Fruit fly (Drosophila melanogaster) whole organism, wandering third instar larva: ENCODE data around the gene wls.

ENCODE experiments used
- Sp1 ChIP-seq: fragments of 200-800 bp; sonication (Bioruptor generic); optimal IDR thresholded peaks from 3 replicates; lab custom pipeline; 2019; ENCODE audit warnings: missing biosample characterization, mild to moderate bottlenecking, missing genetic modification characterization, moderate library complexity
- Vsx2 ChIP-seq: fragments of 200-300, 225-300 bp; sonication (Bioruptor generic); optimal IDR thresholded peaks from 2 replicates; lab custom pipeline; 2018; ENCODE audit warnings: missing biosample characterization, missing genetic modification characterization; ENCODE audit not compliant: partially characterized antibody
- dl ChIP-seq, 2 experiments: fragments of 175-275, 200-275 bp in 1 of 2; fragments of 200-275 bp in 1 of 2; sonication (Bioruptor generic); optimal IDR thresholded peaks; lab custom pipeline; 2018; ENCODE audit warnings: mild to moderate bottlenecking in 2 of 2, missing biosample characterization in 2 of 2, missing genetic modification characterization in 2 of 2, moderate library complexity in 2 of 2; ENCODE audit not compliant: partially characterized antibody in 2 of 2, insufficient read depth in 1 of 2
- fru ChIP-seq: fragments of 200-800 bp; sonication (Bioruptor generic); optimal IDR thresholded peaks from 3 replicates; lab custom pipeline; 2016; ENCODE audit warnings: missing biosample characterization, mild to moderate bottlenecking, missing genetic modification characterization
- psq ChIP-seq: fragments of 200-800 bp; sonication (Bioruptor generic); optimal IDR thresholded peaks from 3 replicates; lab custom pipeline; 2017; ENCODE audit warnings: missing biosample characterization, mild to moderate bottlenecking, missing genetic modification characterization, moderate library complexity
- woc ChIP-seq: sonication (Bioruptor generic); optimal IDR thresholded peaks from 2 replicates; lab custom pipeline; 2016; ENCODE audit warnings: missing biosample characterization, mild to moderate bottlenecking, missing genetic modification characterization

- TF ChIP-seq psq (GFP tag; lab: Kevin White, UChicago) (no peak), dl (GFP tag; optimal IDR thresholded peaks at IDR 0.05; lab: Kevin White, UChicago; ENCODE audit: insufficient read depth in 1 of 2, partially characterized antibody in 2 of 2) (no peak), Vsx2 (GFP tag; lab: Kevin White, UChicago) (no peak), fru (no peak), Sp1 (GFP tag; lab: Kevin White, UChicago) (no peak), woc (GFP tag; lab: Kevin White, UChicago) (no peak)
These were observed 51.7 kb downstream of the wls start for dm6 chr3L:11117733-11118132.
